Fruit fly (Drosophila melanogaster): ENCODE measurements around the gene CG15353.

The CG15353 gene

DNA sequence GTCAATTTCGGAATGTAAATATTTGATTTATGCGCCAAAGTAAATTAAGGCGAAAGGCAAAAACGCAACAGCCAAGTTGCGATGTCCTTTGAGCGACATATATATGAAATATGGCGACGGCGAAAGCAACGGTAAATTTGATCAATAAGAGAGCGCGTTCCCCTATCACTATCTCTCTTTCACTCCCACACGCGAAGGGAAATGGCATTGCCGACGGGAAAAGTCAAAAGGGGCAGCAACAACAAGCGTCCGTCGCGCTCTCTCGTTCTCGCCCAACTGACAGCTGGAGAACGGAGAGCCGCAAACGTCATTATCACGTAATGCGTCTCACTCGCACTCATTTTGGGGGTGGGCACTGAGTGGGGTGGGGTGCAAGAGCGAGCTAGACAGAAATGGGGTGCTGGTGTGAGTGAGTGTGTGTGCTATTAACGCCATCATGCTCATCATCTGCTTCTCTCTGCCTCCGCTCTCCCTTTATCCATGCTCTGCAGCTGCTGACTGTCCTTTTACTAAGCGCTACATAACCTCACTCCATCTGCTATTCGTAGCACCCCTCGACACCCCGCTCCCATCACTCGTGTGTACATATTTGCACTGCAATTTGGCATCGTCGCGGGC lies 36.6 kb downstream of the CG15353 start, which contains the start of gene erm:
Gene erm, minus strand, starts transcription at position 51 of the 618 bp plus-strand sequence.
- TF ChIP-seq Myc (optimal IDR thresholded peaks at IDR 0.05) (no peak), h (optimal IDR thresholded peaks at IDR 0.05) (no peak), Sin3A (optimal IDR thresholded peaks at IDR 0.05) (no peak), psq (optimal IDR thresholded peaks at IDR 0.05) (no peak), ttk (optimal IDR thresholded peaks at IDR 0.05) (no peak), insv (optimal IDR thresholded peaks at IDR 0.05) (no peak)

DNA sequence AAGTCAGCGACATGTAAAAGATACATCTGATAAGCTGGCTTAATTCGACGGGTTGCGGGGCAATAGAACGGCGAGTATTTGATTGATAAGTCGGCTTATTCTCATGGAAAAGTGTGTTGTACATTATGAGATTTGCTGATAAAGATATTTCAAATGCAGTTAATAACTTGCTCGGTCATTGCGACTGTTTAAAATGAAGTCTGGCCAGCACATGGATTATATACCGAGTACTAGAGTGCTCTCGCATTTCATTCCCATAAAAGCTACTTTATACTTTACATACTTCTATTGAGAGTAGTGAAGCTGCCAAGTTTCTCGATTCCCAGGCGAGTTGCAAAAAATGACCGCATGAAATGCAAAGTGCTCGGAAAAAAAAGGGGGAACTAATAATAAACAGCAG lies 39.1 kb downstream of the CG15353 start:
- TF ChIP-seq Myc (optimal IDR thresholded peaks at IDR 0.05) (no peak), ttk (optimal IDR thresholded peaks at IDR 0.05) (no peak)

DNA sequence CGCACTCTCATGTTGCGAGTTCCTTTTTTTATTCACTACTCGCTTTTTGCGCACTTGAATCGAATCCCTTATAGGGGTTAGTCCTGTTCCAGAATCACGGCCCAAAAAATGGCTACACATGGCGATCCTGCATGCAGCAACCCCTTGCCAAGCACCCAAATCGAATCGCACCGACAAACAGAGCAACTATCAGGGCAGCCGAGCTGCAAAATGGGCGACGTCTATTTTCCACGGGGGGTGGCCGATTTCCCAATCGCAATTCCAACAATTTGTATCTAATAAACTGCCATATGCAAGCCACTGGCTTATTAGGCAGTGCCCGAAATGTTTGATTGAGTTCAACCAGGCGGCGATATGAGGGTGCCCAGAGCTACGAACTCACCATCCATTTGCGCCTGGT lies 39.7 kb downstream of the CG15353 start:
- no peak for TF ChIP-seq h (optimal IDR thresholded peaks at IDR 0.05)
- TF ChIP-seq Sin3A (optimal IDR thresholded peaks at IDR 0.05): no peak
- no peak for TF ChIP-seq insv (optimal IDR thresholded peaks at IDR 0.05)
- no peak for TF ChIP-seq ttk (optimal IDR thresholded peaks at IDR 0.05)
- no peak for TF ChIP-seq Myc (optimal IDR thresholded peaks at IDR 0.05)
- no peak for TF ChIP-seq psq (optimal IDR thresholded peaks at IDR 0.05)

DNA sequence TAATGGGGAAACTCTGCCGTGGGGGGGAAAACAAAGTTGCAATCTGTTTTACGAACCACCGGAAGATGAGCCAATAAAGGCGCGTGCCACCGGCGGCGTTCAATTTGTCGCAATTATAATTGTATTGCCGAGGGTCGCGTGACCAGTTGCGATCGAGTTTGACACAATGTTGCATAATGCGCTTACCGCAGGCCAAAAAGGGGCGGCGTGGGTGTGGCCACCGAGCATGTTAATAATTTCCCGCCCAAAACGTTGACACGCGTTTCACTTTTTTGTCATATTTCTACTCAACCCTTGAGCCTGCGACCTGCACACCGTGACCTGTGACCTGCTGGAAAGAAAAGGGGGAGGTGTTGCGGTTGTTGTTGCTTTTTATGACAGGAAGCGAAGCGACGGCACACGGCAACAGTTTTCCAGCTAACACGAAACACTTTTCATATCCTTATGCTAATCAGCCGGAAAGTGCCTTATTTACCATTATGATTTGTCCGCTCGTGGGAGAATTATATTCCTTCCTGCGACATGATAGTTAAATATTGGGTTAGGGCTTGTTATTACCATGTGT lies 45.0 kb downstream of the CG15353 start:
- TF ChIP-seq Myc (optimal IDR thresholded peaks at IDR 0.05) (no peak), insv (optimal IDR thresholded peaks at IDR 0.05) (no peak), ttk (optimal IDR thresholded peaks at IDR 0.05) (no peak), psq (optimal IDR thresholded peaks at IDR 0.05) (no peak), h (optimal IDR thresholded peaks at IDR 0.05) (no peak)

- TF ChIP-seq Myc (optimal IDR thresholded peaks at IDR 0.05) (no peak), insv (optimal IDR thresholded peaks at IDR 0.05) (no peak), psq (optimal IDR thresholded peaks at IDR 0.05) (no peak), Sin3A (optimal IDR thresholded peaks at IDR 0.05) (no peak), h (optimal IDR thresholded peaks at IDR 0.05) (no peak), ttk (optimal IDR thresholded peaks at IDR 0.05) (no peak)
These were observed 46.9 kb downstream of the CG15353 start for dm6 chr2L:1960056-1960455.

dm6 chr2L:1959420-1959819 lies 47.6 kb downstream of the CG15353 start:
- TF ChIP-seq psq (optimal IDR thresholded peaks at IDR 0.05): no peak
- no peak for TF ChIP-seq Myc (optimal IDR thresholded peaks at IDR 0.05)
- TF ChIP-seq ttk (optimal IDR thresholded peaks at IDR 0.05): no peak

Measured in Kc167 (cell line).